Worm (Caenorhabditis elegans) whole organism, L4 larva: ENCODE data around the gene ints-6.

ENCODE experiments used
- ces-1 ChIP-seq: fragments of 150-350 bp; sonication (generic microtip); optimal IDR thresholded peaks from 4 replicates; lab custom pipeline; 2014; ENCODE audit warnings: missing biosample characterization, missing genetic modification reagents, missing genetic modification characterization
- duxl-1 ChIP-seq: sonication (generic microtip); optimal IDR thresholded peaks from 2 replicates; lab custom pipeline; 2016; ENCODE audit warnings: mild to moderate bottlenecking, missing genetic modification characterization, moderate library complexity, missing compliant biosample characterization; ENCODE audit not compliant: poor library complexity
- hlh-30 ChIP-seq: sonication (generic microtip); optimal IDR thresholded peaks from 2 replicates; lab custom pipeline; 2017; ENCODE audit warnings: antibody characterized with exemption, mild to moderate bottlenecking, missing genetic modification characterization, missing compliant biosample characterization; ENCODE audit not compliant: insufficient read depth
- nhr-237 ChIP-seq: sonication (generic microtip); optimal IDR thresholded peaks from 2 replicates; lab custom pipeline; 2017; ENCODE audit warnings: missing biosample characterization, missing genetic modification characterization
- nhr-48 ChIP-seq: sonication (generic microtip); optimal IDR thresholded peaks from 2 replicates; lab custom pipeline; 2016; ENCODE audit warnings: mild to moderate bottlenecking, missing genetic modification characterization, missing compliant biosample characterization
- nhr-6 ChIP-seq: fragments of 150-350 bp; optimal IDR thresholded peaks from 2 replicates; lab custom pipeline; 2014; ENCODE audit warnings: missing biosample characterization, missing genetic modification characterization
- nhr-77 ChIP-seq: fragments of 150-350 bp; optimal IDR thresholded peaks from 2 replicates; lab custom pipeline; 2014; ENCODE audit warnings: missing biosample characterization, missing genetic modification characterization
- saeg-2 ChIP-seq: fragments of 200-800 bp; sonication (Bioruptor generic); IDR thresholded peaks from 2 replicates; pipeline ENCODE4 v1.3.6; 2022; ENCODE audit warnings: missing genetic modification reagents, missing genetic modification characterization, missing compliant biosample characterization
- unc-39 ChIP-seq: sonication (generic microtip); optimal IDR thresholded peaks from 2 replicates; lab custom pipeline; 2017; ENCODE audit warnings: missing biosample characterization, missing genetic modification characterization

DNA sequence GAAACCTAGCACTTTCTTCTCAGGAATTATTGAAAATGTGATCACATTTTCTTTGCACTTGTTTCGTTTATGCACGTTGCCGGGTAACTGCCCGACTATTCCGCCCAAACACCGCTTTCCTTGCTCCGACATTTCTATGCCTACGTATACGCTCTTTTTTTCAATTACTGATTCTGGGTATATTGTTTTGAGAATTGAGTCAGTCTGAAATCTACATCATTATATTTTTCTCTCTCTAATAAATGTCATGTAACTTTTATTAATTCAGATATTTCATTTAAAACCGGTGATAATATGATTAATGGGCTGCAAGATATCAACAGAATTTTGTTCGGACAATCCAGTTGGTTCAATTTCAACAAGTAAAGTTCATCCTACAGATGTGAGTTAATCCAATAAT lies 5.9 kb downstream of the ints-6 start, which contains the start of gene ttll-11:
- TF ChIP-seq hlh-30 (tag; lab: Kevin White, UChicago) (no peak), ces-1 (GFP tag; lab: Kevin White, UChicago) (no peak), nhr-237 (tag; lab: Kevin White, UChicago) (no peak), duxl-1 (no peak), saeg-2 (GFP tag; lab: Robert Waterston, UW) (no peak), nhr-48 (tag; lab: Kevin White, UChicago) (no peak), nhr-77 (tag; lab: Kevin White, UChicago) (no peak), nhr-6 (no peak), unc-39 (no peak)
